Fruit fly (Drosophila melanogaster) whole organism, embryonic: ENCODE data around the gene CG15283.
A peak's percentile ranks its signal among the peaks of the same experiment; 100 is the strongest.

Source experiments
- ATbp ChIP-seq: fragments of 200-800 bp; sonication (Bioruptor generic); optimal IDR thresholded peaks from 2 replicates; lab custom pipeline; 2017; ENCODE audit warnings: missing biosample characterization, mild to moderate bottlenecking, missing genetic modification characterization, missing genetic modification reagents
- Aef1 ChIP-seq: fragments of 200-800 bp; sonication (Bioruptor generic); IDR thresholded peaks from 3 replicates; pipeline ENCODE4 v1.3.6; 2022; ENCODE audit warnings: missing biosample characterization, missing genetic modification characterization
- B-H2 ChIP-seq: fragments of 200-800 bp; sonication (Bioruptor generic); optimal IDR thresholded peaks from 2 replicates; lab custom pipeline; 2018; ENCODE audit warnings: missing biosample characterization, mild to moderate bottlenecking, missing genetic modification characterization
- CG1024 ChIP-seq: fragments of 200-800 bp; sonication (Bioruptor generic); IDR thresholded peaks from 2 replicates; pipeline ENCODE4 v1.3.6; 2022; ENCODE audit warnings: missing biosample characterization, missing genetic modification characterization
- CG10979 ChIP-seq: fragments of 200-800 bp; sonication (Bioruptor generic); optimal IDR thresholded peaks from 2 replicates; lab custom pipeline; 2018; ENCODE audit warnings: missing biosample characterization, mild to moderate bottlenecking, missing genetic modification characterization, moderate library complexity
- CG11093 ChIP-seq: fragments of 200-800 bp; sonication (Bioruptor generic); IDR thresholded peaks from 3 replicates; pipeline ENCODE4 v1.3.6; 2022; ENCODE audit warnings: missing biosample characterization, missing genetic modification characterization
- CG15514 ChIP-seq: fragments of 200-800 bp; sonication (Bioruptor generic); optimal IDR thresholded peaks from 3 replicates; lab custom pipeline; 2017; ENCODE audit warnings: missing biosample characterization, missing genetic modification characterization, mild to moderate bottlenecking, moderate library complexity, missing genetic modification reagents
- CG1602 ChIP-seq: fragments of 200-800 bp; sonication (Bioruptor generic); optimal IDR thresholded peaks from 3 replicates; lab custom pipeline; 2016; ENCODE audit warnings: missing biosample characterization, missing genetic modification characterization
- CG16813 ChIP-seq: fragments of 200-800 bp; sonication (Bioruptor generic); IDR thresholded peaks from 3 replicates; pipeline ENCODE4 v1.3.6; 2022; ENCODE audit warnings: missing biosample characterization, missing genetic modification characterization; ENCODE audit not compliant: partially characterized antibody
- CG17186 ChIP-seq: fragments of 200-800 bp; sonication (Bioruptor generic); optimal IDR thresholded peaks from 3 replicates; lab custom pipeline; 2017; ENCODE audit warnings: missing biosample characterization, missing genetic modification reagents, missing genetic modification characterization
- CG18599 ChIP-seq: fragments of 200-800 bp; sonication (Bioruptor generic); optimal IDR thresholded peaks from 3 replicates; lab custom pipeline; 2017; ENCODE audit warnings: missing biosample characterization, missing genetic modification characterization, mild to moderate bottlenecking, moderate library complexity, missing genetic modification reagents
- CG31224 ChIP-seq: fragments of 200-800 bp; sonication (Bioruptor generic); IDR thresholded peaks from 2 replicates; pipeline ENCODE4 v1.3.6; 2022; ENCODE audit warnings: missing biosample characterization, missing genetic modification characterization
- CG31365 ChIP-seq: fragments of 200-800 bp; sonication (Bioruptor generic); optimal IDR thresholded peaks from 2 replicates; lab custom pipeline; 2018; ENCODE audit warnings: missing biosample characterization, mild to moderate bottlenecking, missing genetic modification characterization
- CG3281 ChIP-seq: fragments of 200-800 bp; sonication (Bioruptor generic); optimal IDR thresholded peaks from 3 replicates; lab custom pipeline; 2017; ENCODE audit warnings: missing biosample characterization, mild to moderate bottlenecking, missing genetic modification characterization
- CG34224 ChIP-seq: fragments of 200-800 bp; sonication (Bioruptor generic); IDR thresholded peaks from 3 replicates; pipeline ENCODE4 v1.3.6; 2022; ENCODE audit warnings: missing biosample characterization, missing genetic modification characterization; ENCODE audit not compliant: partially characterized antibody
- CG3847 ChIP-seq: fragments of 200-800 bp; sonication (Bioruptor generic); IDR thresholded peaks from 2 replicates; pipeline ENCODE4 v1.3.6; 2022; ENCODE audit warnings: missing biosample characterization, missing genetic modification characterization
- CG4360 ChIP-seq: fragments of 200-800 bp; sonication (Bioruptor generic); IDR thresholded peaks from 2 replicates; pipeline ENCODE4 v1.3.6; 2022; ENCODE audit warnings: missing biosample characterization, missing genetic modification characterization
- CG5245 ChIP-seq: fragments of 200-800 bp; sonication (Bioruptor generic); optimal IDR thresholded peaks from 3 replicates; lab custom pipeline; 2016; ENCODE audit warnings: missing biosample characterization, missing genetic modification characterization
- CG6654 ChIP-seq: fragments of 200-800 bp; sonication (Bioruptor generic); optimal IDR thresholded peaks from 2 replicates; lab custom pipeline; 2017; ENCODE audit warnings: missing biosample characterization, mild to moderate bottlenecking, missing genetic modification characterization
- CG7372 ChIP-seq: fragments of 200-800 bp; sonication (Bioruptor generic); IDR thresholded peaks from 2 replicates; pipeline ENCODE4 v1.3.6; 2022; ENCODE audit warnings: missing biosample characterization, missing genetic modification characterization
- CG7745 ChIP-seq: fragments of 200-800 bp; sonication (Bioruptor generic); optimal IDR thresholded peaks from 2 replicates; lab custom pipeline; 2018; ENCODE audit warnings: missing biosample characterization, mild to moderate bottlenecking, missing genetic modification characterization, moderate library complexity
- CG7987 ChIP-seq: fragments of 200-800 bp; sonication (Bioruptor generic); optimal IDR thresholded peaks from 2 replicates; lab custom pipeline; 2018; ENCODE audit warnings: missing biosample characterization, mild to moderate bottlenecking, missing genetic modification characterization, moderate library complexity
- CG8924 ChIP-seq: fragments of 200-800 bp; optimal IDR thresholded peaks from 3 replicates; lab custom pipeline; 2019; ENCODE audit warnings: missing biosample characterization, mild to moderate bottlenecking, missing genetic modification characterization, moderate library complexity
- CG9215 ChIP-seq: fragments of 200-800 bp; sonication (Bioruptor generic); IDR thresholded peaks from 2 replicates; pipeline ENCODE4 v1.3.6; 2022; ENCODE audit warnings: missing biosample characterization, missing genetic modification characterization
- CG9797 ChIP-seq: fragments of 200-800 bp; sonication (Bioruptor generic); optimal IDR thresholded peaks from 3 replicates; lab custom pipeline; 2018; ENCODE audit warnings: missing biosample characterization, mild to moderate bottlenecking, missing genetic modification characterization
- CG9817 ChIP-seq: fragments of 200-800 bp; sonication (Bioruptor generic); optimal IDR thresholded peaks from 2 replicates; lab custom pipeline; 2018; ENCODE audit warnings: missing biosample characterization, mild to moderate bottlenecking, missing genetic modification characterization, moderate library complexity
- CTCF ChIP-seq: fragments of 200-800 bp; sonication (Bioruptor generic); optimal IDR thresholded peaks from 2 replicates; lab custom pipeline; 2017; ENCODE audit warnings: missing biosample characterization, mild to moderate bottlenecking, missing genetic modification characterization, moderate library complexity
- CkIIα-i1 ChIP-seq: fragments of 200-800 bp; sonication (Bioruptor generic); IDR thresholded peaks from 2 replicates; pipeline ENCODE4 v1.3.6; 2022; ENCODE audit warnings: missing biosample characterization, missing genetic modification characterization
- Dbx ChIP-seq: fragments of 200-800 bp; sonication (Bioruptor generic); IDR thresholded peaks from 3 replicates; pipeline ENCODE4 v1.3.6; 2022; ENCODE audit warnings: missing biosample characterization, missing genetic modification characterization
- Fer2 ChIP-seq: fragments of 200-800 bp; sonication (Bioruptor generic); optimal IDR thresholded peaks from 2 replicates; lab custom pipeline; 2018; ENCODE audit warnings: missing biosample characterization, mild to moderate bottlenecking, missing genetic modification characterization, moderate library complexity
- Gug ChIP-seq: fragments of 200-800 bp; sonication (Bioruptor generic); IDR thresholded peaks from 4 replicates; pipeline ENCODE4 v1.3.6; 2022; ENCODE audit warnings: missing biosample characterization, missing genetic modification characterization
- Hmr ChIP-seq: fragments of 200-800 bp; sonication (Bioruptor generic); optimal IDR thresholded peaks from 3 replicates; lab custom pipeline; 2017; ENCODE audit warnings: mild to moderate bottlenecking, missing biosample characterization, missing genetic modification reagents, missing genetic modification characterization
- Hr39 ChIP-seq: fragments of >200 bp; optimal IDR thresholded peaks from 2 replicates; lab custom pipeline; 2017
- Meics ChIP-seq: fragments of 200-800 bp; sonication (Bioruptor generic); optimal IDR thresholded peaks from 2 replicates; lab custom pipeline; 2017; ENCODE audit warnings: missing biosample characterization, mild to moderate bottlenecking, missing genetic modification characterization
- NfI ChIP-seq: fragments of 200-800 bp; sonication (Bioruptor generic); optimal IDR thresholded peaks from 3 replicates; lab custom pipeline; 2018; ENCODE audit warnings: missing biosample characterization, mild to moderate bottlenecking, missing genetic modification characterization, moderate library complexity
- Rfx ChIP-seq: fragments of 200-800 bp; sonication (Bioruptor generic); IDR thresholded peaks from 2 replicates; pipeline ENCODE4 v1.3.6; 2022; ENCODE audit warnings: missing biosample characterization, missing genetic modification characterization
- TFAM ChIP-seq: fragments of 200-800 bp; sonication (Bioruptor generic); optimal IDR thresholded peaks from 2 replicates; lab custom pipeline; 2017; ENCODE audit warnings: missing biosample characterization, missing genetic modification characterization, inconsistent platforms
- bigmax ChIP-seq: fragments of 200-800 bp; sonication (Bioruptor generic); optimal IDR thresholded peaks from 2 replicates; lab custom pipeline; 2018; ENCODE audit warnings: missing biosample characterization, mild to moderate bottlenecking, missing genetic modification characterization
- dimm ChIP-seq: fragments of 200-800 bp; sonication (Bioruptor generic); IDR thresholded peaks from 2 replicates; pipeline ENCODE4 v1.3.6; 2022; ENCODE audit warnings: missing biosample characterization, missing genetic modification characterization
- en ChIP-seq: fragments of 200-800 bp; sonication (Bioruptor generic); optimal IDR thresholded peaks from 2 replicates; lab custom pipeline; 2016; ENCODE audit warnings: missing biosample characterization, missing genetic modification characterization
- esg ChIP-seq: fragments of 200-800 bp; sonication (Bioruptor generic); conservative IDR thresholded peaks from 2 replicates; pipeline ENCODE4 v1.3.6; 2022; ENCODE audit warnings: missing biosample characterization, missing genetic modification characterization
- ftz-f1 ChIP-seq: fragments of 200-800 bp; sonication (Bioruptor generic); optimal IDR thresholded peaks from 2 replicates; lab custom pipeline; 2016; ENCODE audit warnings: missing biosample characterization, missing genetic modification characterization
- gcm ChIP-seq: fragments of 200-800 bp; sonication (Bioruptor generic); optimal IDR thresholded peaks from 2 replicates; lab custom pipeline; 2019; ENCODE audit warnings: missing biosample characterization, mild to moderate bottlenecking, missing genetic modification characterization, moderate library complexity
- hkb ChIP-seq, 2 experiments: fragments of 200-800 bp in 1 of 2; fragments of >200 bp in 1 of 2; sonication (Bioruptor generic) in 1 of 2; IDR thresholded peaks in 1 of 2; optimal IDR thresholded peaks in 1 of 2; 2 replicates each; pipeline versions ENCODE4 v1.3.6 to Lab custom; 2017 to 2022; ENCODE audit warnings: missing biosample characterization in 1 of 2, missing genetic modification characterization in 1 of 2
- jigr1 ChIP-seq: fragments of 200-800 bp; sonication (Bioruptor generic); IDR thresholded peaks from 3 replicates; pipeline ENCODE4 v1.3.6; 2022; ENCODE audit warnings: missing biosample characterization, missing genetic modification characterization
- kay ChIP-seq: fragments of 200-800 bp; sonication (Bioruptor generic); optimal IDR thresholded peaks from 2 replicates; lab custom pipeline; 2016; ENCODE audit warnings: missing biosample characterization, missing genetic modification characterization
- nom ChIP-seq: fragments of 200-800 bp; sonication (Bioruptor generic); optimal IDR thresholded peaks from 2 replicates; lab custom pipeline; 2017; ENCODE audit warnings: missing biosample characterization, missing genetic modification characterization, mild to moderate bottlenecking, moderate library complexity, missing genetic modification reagents
- pnt ChIP-seq: fragments of 200-800 bp; sonication (Bioruptor generic); optimal IDR thresholded peaks from 3 replicates; lab custom pipeline; 2016; ENCODE audit warnings: missing biosample characterization, missing genetic modification characterization
- sens ChIP-seq: fragments of 200-800 bp; sonication (Bioruptor generic); peaks from one replicate; lab custom pipeline; 2016; ENCODE audit warnings: missing biosample characterization, missing genetic modification characterization
- sqz ChIP-seq: fragments of 200-800 bp; sonication (Bioruptor generic); optimal IDR thresholded peaks from 3 replicates; lab custom pipeline; 2018; ENCODE audit warnings: missing biosample characterization, mild to moderate bottlenecking, missing genetic modification characterization
- ttk ChIP-seq: fragments of 200-800 bp; sonication (Bioruptor generic); IDR thresholded peaks from 2 replicates; pipeline ENCODE4 v2.1.2; 2022; ENCODE audit warnings: missing biosample characterization, missing genetic modification characterization
- tup ChIP-seq: fragments of 200-800 bp; sonication (Bioruptor generic); optimal IDR thresholded peaks from 2 replicates; lab custom pipeline; 2016; ENCODE audit warnings: missing biosample characterization, mild to moderate bottlenecking, missing genetic modification characterization, moderate library complexity

The CG15283 gene

dm6 chr2L:14474987-14475386, 24.3 kb upstream of the CG15283 start (continued):
- no peak for TF ChIP-seq Fer2 (tag; lab: Kevin White, UChicago)
- peak; percentile 8 for TF ChIP-seq CTCF (GFP tag; lab: Kevin White, UChicago)
- TF ChIP-seq CG1602 (GFP tag; lab: Kevin White, UChicago) = no peak
- no peak for TF ChIP-seq pnt (GFP tag; lab: Kevin White, UChicago)
- TF ChIP-seq CG7745 (tag; lab: Kevin White, UChicago) = no peak
- TF ChIP-seq CG31365 = peak; percentile 29
- no peak for TF ChIP-seq B-H2 (GFP tag; lab: Kevin White, UChicago)
- TF ChIP-seq CG1024 (GFP tag; lab: Robert Waterston, UW) = no peak
- TF ChIP-seq CG10979 (tag; lab: Kevin White, UChicago) = peak; percentile 55
- TF ChIP-seq CG3847 = no peak
- no peak for TF ChIP-seq TFAM (GFP tag; lab: Kevin White, UChicago)
- TF ChIP-seq CG18599 (GFP tag; lab: Kevin White, UChicago) = peak; percentile 65
- peak; percentile 42 for TF ChIP-seq nom
- peak; percentile 16 for TF ChIP-seq CG6654 (GFP tag; lab: Kevin White, UChicago)
- no peak for TF ChIP-seq CkIIα-i1 (GFP tag; lab: Robert Waterston, UW)
- no peak for TF ChIP-seq CG17186
- peak; percentile 42; the same call in 1 of the 2 replicates for TF ChIP-seq Rfx (GFP tag; lab: Robert Waterston, UW)
- no peak for TF ChIP-seq CG31224 (GFP tag; lab: Robert Waterston, UW)
- peak; percentile 21 for TF ChIP-seq sqz (GFP tag; lab: Kevin White, UChicago)
- TF ChIP-seq CG11093 (GFP tag; lab: Robert Waterston, UW) = 0 out of 3 replicates have a peak, but pooled peaks have one; percentile 35
- TF ChIP-seq CG8924 (tag; lab: Kevin White, UChicago) = peak; percentile 71
- TF ChIP-seq jigr1 (GFP tag; lab: Robert Waterston, UW) = no peak
- TF ChIP-seq ttk (GFP tag; lab: Robert Waterston, UW) = 0 out of 2 replicates have a peak, but pooled peaks have one; percentile 27
- peak; percentile 31 for TF ChIP-seq CG3281
- TF ChIP-seq CG34224 (GFP tag; lab: Robert Waterston, UW) = no peak
- TF ChIP-seq dimm (GFP tag; lab: Robert Waterston, UW) = no peak
- peak; percentile 86 for TF ChIP-seq sens (GFP tag; lab: Kevin White, UChicago)
- no peak for TF ChIP-seq CG9797 (GFP tag; lab: Kevin White, UChicago)
- TF ChIP-seq CG4360 (GFP tag; lab: Robert Waterston, UW) = no peak
- no peak for TF ChIP-seq CG9817 (tag; lab: Kevin White, UChicago)
- no peak for TF ChIP-seq en (GFP tag; lab: Kevin White, UChicago)
- no peak for TF ChIP-seq CG7987
- TF ChIP-seq ATbp = peak; percentile 77
- no peak for TF ChIP-seq CG9215 (GFP tag; lab: Robert Waterston, UW)
- TF ChIP-seq kay (GFP tag; lab: Kevin White, UChicago) = peak; percentile 6
- TF ChIP-seq CG15514 (GFP tag; lab: Kevin White, UChicago) = no peak
- TF ChIP-seq Hr39 (lab: Kevin White, UChicago) = no peak
- TF ChIP-seq NfI (GFP tag; lab: Kevin White, UChicago) = no peak
- no peak for TF ChIP-seq CG5245 (GFP tag; lab: Kevin White, UChicago)
- no peak for TF ChIP-seq Aef1 (GFP tag; lab: Robert Waterston, UW)
- peak; percentile 40 for TF ChIP-seq Hmr (GFP tag; lab: Kevin White, UChicago)
- no peak for TF ChIP-seq tup (GFP tag; lab: Kevin White, UChicago)
- TF ChIP-seq CG7372 (GFP tag; lab: Robert Waterston, UW) = no peak
- no peak for TF ChIP-seq ftz-f1
- no peak for TF ChIP-seq bigmax (GFP tag; lab: Kevin White, UChicago)
- no peak for TF ChIP-seq Dbx (GFP tag; lab: Robert Waterston, UW)
- TF ChIP-seq hkb (optimal IDR thresholded peaks at IDR 0.05; lab: Kevin White, UChicago) = no peak
- no peak for TF ChIP-seq hkb (GFP tag; IDR thresholded peaks at IDR 0.05; lab: Robert Waterston, UW)
- peak; percentile 22 for TF ChIP-seq Meics (GFP tag; lab: Kevin White, UChicago)
- 0 out of 2 replicates have a peak, but pooled peaks have one; percentile 20 for TF ChIP-seq esg
- TF ChIP-seq CG16813 (GFP tag; lab: Robert Waterston, UW) = no peak
- TF ChIP-seq gcm (GFP tag; lab: Kevin White, UChicago) = peak; percentile 82
- no peak for TF ChIP-seq Gug (GFP tag; lab: Robert Waterston, UW)
